Fruit fly (Drosophila melanogaster): ENCODE measurements around the gene sala.
A peak's percentile ranks its signal among the peaks of the same experiment; 100 is the strongest.

sala gene

dm6 chr2L:11468082-11468481 is 16.4 kb upstream of the sala start:
- TF ChIP-seq fu2 (GFP tag; optimal IDR thresholded peaks at IDR 0.05) = no peak
- TF ChIP-seq vvl (GFP tag; IDR thresholded peaks at IDR 0.05) = peak; percentile 59; the same call in 1 of the 2 replicates
- TF ChIP-seq Vsx1 (GFP tag; optimal IDR thresholded peaks at IDR 0.05) = peak; percentile 5
- TF ChIP-seq ci (GFP tag; IDR thresholded peaks at IDR 0.05) = no peak
- TF ChIP-seq CG34422 (GFP tag; IDR thresholded peaks at IDR 0.05) = no peak
- no peak for TF ChIP-seq C15 (GFP tag; IDR thresholded peaks at IDR 0.05)
- TF ChIP-seq Hr51 (GFP tag; optimal IDR thresholded peaks at IDR 0.05) = no peak
- no peak for TF ChIP-seq CG18262 (tag; optimal IDR thresholded peaks at IDR 0.05)
- TF ChIP-seq CG17912 (GFP tag; optimal IDR thresholded peaks at IDR 0.05) = no peak
- TF ChIP-seq abd-A (tag; optimal IDR thresholded peaks at IDR 0.05) = peak; percentile 53
- TF ChIP-seq CG4282 (GFP tag; optimal IDR thresholded peaks at IDR 0.05) = no peak
- TF ChIP-seq HHEX (GFP tag; optimal IDR thresholded peaks at IDR 0.05) = no peak
- no peak for TF ChIP-seq zfh1 (GFP tag; IDR thresholded peaks at IDR 0.05)
- TF ChIP-seq salm (tag; optimal IDR thresholded peaks at IDR 0.05) = peak; percentile 45
- TF ChIP-seq CG18011 (GFP tag; optimal IDR thresholded peaks at IDR 0.05) = no peak
- TF ChIP-seq sd (tag; optimal IDR thresholded peaks at IDR 0.05) = peak; percentile 41
- TF ChIP-seq CG2199 (GFP tag; IDR thresholded peaks at IDR 0.05) = no peak
- TF ChIP-seq Scr (GFP tag; IDR thresholded peaks at IDR 0.05; ENCODE audit: partially characterized antibody) = no peak
- TF ChIP-seq CG12769 (tag; optimal IDR thresholded peaks at IDR 0.05) = peak; percentile 53
- no peak for TF ChIP-seq eyg (GFP tag; optimal IDR thresholded peaks at IDR 0.05)

dm6 chr2L:11469973-11470372 is 14.5 kb upstream of the sala start:
- TF ChIP-seq CG13424 (tag; optimal IDR thresholded peaks at IDR 0.05) = no peak
- TF ChIP-seq ro (GFP tag; IDR thresholded peaks at IDR 0.05) = no peak
- TF ChIP-seq phol (tag; optimal IDR thresholded peaks at IDR 0.05) = peak; percentile 35
- TF ChIP-seq bsh (GFP tag; optimal IDR thresholded peaks at IDR 0.05) = peak in 1 of 2 experiments; percentile 49
- TF ChIP-seq lmd (GFP tag; IDR thresholded peaks at IDR 0.05) = no peak
- TF ChIP-seq zen (tag; optimal IDR thresholded peaks at IDR 0.05) = peak; percentile 62
- TF ChIP-seq Jarid2 (GFP tag; optimal IDR thresholded peaks at IDR 0.05) = no peak
- peak; percentile 39 for TF ChIP-seq Blimp-1 (GFP tag; optimal IDR thresholded peaks at IDR 0.05)
- TF ChIP-seq sc (optimal IDR thresholded peaks at IDR 0.05) = no peak
- peak; percentile 15 for TF ChIP-seq sc (GFP tag; optimal IDR thresholded peaks at IDR 0.05)
- TF ChIP-seq CG17361 (GFP tag; IDR thresholded peaks at IDR 0.05) = peak; percentile 52; the same call in 2 of the 3 replicates
- no peak for TF ChIP-seq dan (GFP tag; IDR thresholded peaks at IDR 0.05)
- TF ChIP-seq gem (tag; optimal IDR thresholded peaks at IDR 0.05) = peak; percentile 49
- TF ChIP-seq CG14710 (tag; optimal IDR thresholded peaks at IDR 0.05) = peak; percentile 47
- no peak for TF ChIP-seq CG30403 (GFP tag; optimal IDR thresholded peaks at IDR 0.05)
- TF ChIP-seq CG4424 (GFP tag; optimal IDR thresholded peaks at IDR 0.05) = peak; percentile 34
- TF ChIP-seq CG10267 (tag; optimal IDR thresholded peaks at IDR 0.05) = peak; percentile 17
- TF ChIP-seq Ssrp (tag; optimal IDR thresholded peaks at IDR 0.05) = peak; percentile 26
- TF ChIP-seq CG4707 (GFP tag; optimal IDR thresholded peaks at IDR 0.05) = peak; percentile 65
- TF ChIP-seq NFAT (GFP tag; IDR thresholded peaks at IDR 0.05) = no peak
- peak; percentile 56 for TF ChIP-seq CG18262 (tag; optimal IDR thresholded peaks at IDR 0.05)
- TF ChIP-seq dmrt11E (tag; optimal IDR thresholded peaks at IDR 0.05) = peak; percentile 54
- peak; percentile 58 for TF ChIP-seq CG10979 (tag; optimal IDR thresholded peaks at IDR 0.05)
- peak; percentile 25 for TF ChIP-seq CG8388 (GFP tag; optimal IDR thresholded peaks at IDR 0.05)
- TF ChIP-seq D19A (tag; optimal IDR thresholded peaks at IDR 0.05) = peak; percentile 18
- peak; percentile 46; the same call in 1 of the 2 replicates for TF ChIP-seq Xrp1 (GFP tag; IDR thresholded peaks at IDR 0.05)
- peak; percentile 2 for TF ChIP-seq Oli (tag; optimal IDR thresholded peaks at IDR 0.05)
- TF ChIP-seq CG2712 (tag; optimal IDR thresholded peaks at IDR 0.05) = peak; percentile 69
- TF ChIP-seq lola (GFP tag; optimal IDR thresholded peaks at IDR 0.05) = peak in 1 of 3 experiments; percentile 68
- no peak for TF ChIP-seq vvl (GFP tag; IDR thresholded peaks at IDR 0.05)
- TF ChIP-seq CG12391 (tag; optimal IDR thresholded peaks at IDR 0.05) = peak; percentile 6
